Worm (Caenorhabditis elegans) whole organism, early embryonic: ENCODE measurements around the gene R02D5.6.

Experiments used
- aly-1 ChIP-seq: sonication (generic microtip); optimal IDR thresholded peaks from 2 replicates; lab custom pipeline; 2016; ENCODE audit warnings: missing genetic modification characterization, missing compliant biosample characterization
- ama-1 ChIP-seq: fragments of 150-350 bp; optimal IDR thresholded peaks from 2 replicates; lab custom pipeline; 2014
- ceh-13 ChIP-seq: fragments of 200-800 bp; sonication (Bioruptor generic); optimal IDR thresholded peaks from 2 replicates; lab custom pipeline; 2018; ENCODE audit warnings: mild to moderate bottlenecking, missing genetic modification characterization, missing compliant biosample characterization
- ceh-36 ChIP-seq: sonication (generic microtip); optimal IDR thresholded peaks from 2 replicates; lab custom pipeline; 2016; ENCODE audit warnings: missing genetic modification characterization, inconsistent platforms, missing compliant biosample characterization
- flt-1 ChIP-seq: fragments of 200-800 bp; sonication (Bioruptor generic); IDR thresholded peaks from 2 replicates; pipeline ENCODE4 v1.3.6; 2022; ENCODE audit warnings: missing genetic modification characterization, missing compliant biosample characterization
- hmg-4 ChIP-seq: fragments of 200-800 bp; sonication (Bioruptor generic); optimal IDR thresholded peaks from 2 replicates; lab custom pipeline; 2018; ENCODE audit warnings: mild to moderate bottlenecking, missing genetic modification characterization, missing compliant biosample characterization
- tra-4 ChIP-seq: sonication (generic microtip); optimal IDR thresholded peaks from 2 replicates; lab custom pipeline; 2017; ENCODE audit warnings: missing genetic modification characterization, missing compliant biosample characterization

- TF ChIP-seq ama-1 (no peak), ceh-13 (GFP tag; lab: Kevin White, UChicago) (no peak), aly-1 (tag; lab: Kevin White, UChicago) (no peak), ceh-36 (tag; lab: Kevin White, UChicago) (no peak), tra-4 (tag; lab: Kevin White, UChicago) (no peak), flt-1 (GFP tag; lab: Robert Waterston, UW) (no peak), hmg-4 (GFP tag; lab: Kevin White, UChicago) (no peak)
Measured at ce11 chrV:14521000-14521399, 3.1 kb upstream of the R02D5.6 start, which contains the start of gene C53A5.17.
